Fruit fly (Drosophila melanogaster): ENCODE data around the gene CG42724.

The CG42724 gene

DNA sequence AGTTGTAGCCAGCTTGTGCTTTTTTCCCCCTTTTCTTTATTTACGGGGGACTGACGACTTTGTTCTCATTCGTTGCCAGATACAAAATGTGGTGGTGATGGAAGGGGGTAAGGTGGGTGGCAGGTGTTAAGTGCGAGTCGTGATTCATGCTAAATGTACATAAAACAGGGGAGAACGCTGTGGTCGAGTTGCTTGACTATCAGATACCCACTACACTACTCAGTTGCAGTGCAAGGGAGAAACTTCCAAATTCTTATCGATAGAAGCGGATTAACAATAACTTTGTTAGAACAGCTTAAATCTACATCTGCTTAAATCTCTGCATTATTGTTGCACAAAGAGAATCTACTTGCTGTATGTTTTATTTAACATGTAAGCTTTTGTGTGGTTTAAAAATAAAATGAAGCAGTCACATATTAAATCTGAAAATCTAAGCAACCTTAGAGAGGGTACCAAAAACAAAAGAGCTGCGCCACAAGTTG, 29.6 kb upstream of the CG42724 start (continued):
- TF ChIP-seq CG31441 (GFP tag; IDR thresholded peaks at IDR 0.05) (peak; percentile 18; the same call in 1 of the 2 replicates), Opbp (GFP tag; IDR thresholded peaks at IDR 0.05; ENCODE audit: partially characterized antibody) (0 out of 3 replicates have a peak, but pooled peaks have one; percentile 30), cg (GFP tag; optimal IDR thresholded peaks at IDR 0.05) (no peak), usp (GFP tag; optimal IDR thresholded peaks at IDR 0.05) (no peak), nmo (GFP tag; optimal IDR thresholded peaks at IDR 0.05) (peak; percentile 30), hb (GFP tag; IDR thresholded peaks at IDR 0.05; ENCODE audit: partially characterized antibody) (peak; percentile 58; the same call in 1 of the 3 replicates), CG4328 (GFP tag; optimal IDR thresholded peaks at IDR 0.05) (no peak), dmrt11E (tag; optimal IDR thresholded peaks at IDR 0.05) (no peak), CG16813 (GFP tag; IDR thresholded peaks at IDR 0.05; ENCODE audit: partially characterized antibody) (peak; percentile 47; the same call in 2 of the 3 replicates), CG4360 (GFP tag; IDR thresholded peaks at IDR 0.05) (no peak), Meics (GFP tag; optimal IDR thresholded peaks at IDR 0.05) (peak; percentile 3), CG7839 (tag; optimal IDR thresholded peaks at IDR 0.05) (peak; percentile 55), gt (GFP tag; IDR thresholded peaks at IDR 0.05) (no peak), TFAM (GFP tag; optimal IDR thresholded peaks at IDR 0.05) (no peak), sens (GFP tag) (peak; percentile 72), lilli (GFP tag; optimal IDR thresholded peaks at IDR 0.05) (peak; percentile 26), Deaf1 (tag; optimal IDR thresholded peaks at IDR 0.05) (no peak), CG6765 (GFP tag; optimal IDR thresholded peaks at IDR 0.05) (no peak), Neu2 (GFP tag; optimal IDR thresholded peaks at IDR 0.05; ENCODE audit: borderline replicate concordance) (no peak), fu2 (GFP tag; optimal IDR thresholded peaks at IDR 0.05) (no peak), CG10565 (GFP tag; optimal IDR thresholded peaks at IDR 0.05) (no peak), da (GFP tag; optimal IDR thresholded peaks at IDR 0.05) (no peak), Ptx1 (GFP tag; IDR thresholded peaks at IDR 0.05) (no peak; the same call in 1 of the 2 replicates), CG8944 (GFP tag; optimal IDR thresholded peaks at IDR 0.05) (no peak), Abd-B (GFP tag; optimal IDR thresholded peaks at IDR 0.05) (no peak), CG10147 (GFP tag; optimal IDR thresholded peaks at IDR 0.05) (no peak), CG17802 (tag; optimal IDR thresholded peaks at IDR 0.05) (no peak), caup (GFP tag; optimal IDR thresholded peaks at IDR 0.05; ENCODE audit: severe bottlenecking) (peak; percentile 19), D19B (GFP tag; optimal IDR thresholded peaks at IDR 0.05) (no peak), trh (GFP tag; optimal IDR thresholded peaks at IDR 0.05) (no peak), twi (tag; optimal IDR thresholded peaks at IDR 0.05) (no peak), CG33557 (GFP tag; optimal IDR thresholded peaks at IDR 0.05) (no peak), Hr78 (GFP tag; optimal IDR thresholded peaks at IDR 0.05) (no peak), CG4282 (GFP tag; optimal IDR thresholded peaks at IDR 0.05) (no peak), CG3726 (GFP tag; IDR thresholded peaks at IDR 0.05) (no peak), H2.0 (GFP tag; IDR thresholded peaks at IDR 0.05) (no peak), CG10431 (GFP tag; optimal IDR thresholded peaks at IDR 0.05) (no peak), vnd (GFP tag; IDR thresholded peaks at IDR 0.05; ENCODE audit: partially characterized antibody) (peak; percentile 53; the same call in 2 of the 3 replicates), tin (GFP tag; optimal IDR thresholded peaks at IDR 0.05) (no peak), Aef1 (GFP tag; IDR thresholded peaks at IDR 0.05) (no peak), al (GFP tag; IDR thresholded peaks at IDR 0.05) (peak; percentile 27; the same call in 1 of the 2 replicates), CG9932 (GFP tag; IDR thresholded peaks at IDR 0.05) (no peak), slou (GFP tag; optimal IDR thresholded peaks at IDR 0.05) (no peak), CG1529 (GFP tag; optimal IDR thresholded peaks at IDR 0.05) (no peak), sqz (GFP tag; optimal IDR thresholded peaks at IDR 0.05) (no peak), CG3407 (GFP tag; optimal IDR thresholded peaks at IDR 0.05) (no peak), CG18599 (GFP tag; optimal IDR thresholded peaks at IDR 0.05) (peak; percentile 50), Lhr (GFP tag; optimal IDR thresholded peaks at IDR 0.05) (no peak), B-H1 (GFP tag; IDR thresholded peaks at IDR 0.05) (no peak), nerfin-1 (tag; optimal IDR thresholded peaks at IDR 0.05) (no peak)
